Worm (Caenorhabditis elegans) whole organism, L3 larva: ENCODE measurements around the gene mps-1.

ENCODE experiments used
- R02D3.7 ChIP-seq: fragments of 150-350 bp; optimal IDR thresholded peaks from 2 replicates; lab custom pipeline; 2014; ENCODE audit warnings: missing biosample characterization, missing genetic modification characterization
- ZK546.5 ChIP-seq: sonication (generic microtip); optimal IDR thresholded peaks from 2 replicates; lab custom pipeline; 2017; ENCODE audit warnings: missing biosample characterization, missing genetic modification characterization
- aly-2 ChIP-seq: fragments of 150-350 bp; optimal IDR thresholded peaks from 2 replicates; lab custom pipeline; 2014; ENCODE audit warnings: missing biosample characterization, missing genetic modification characterization
- ceh-16 ChIP-seq: sonication (generic microtip); optimal IDR thresholded peaks from 2 replicates; lab custom pipeline; 2017; ENCODE audit warnings: missing biosample characterization, missing genetic modification characterization
- ceh-28 ChIP-seq: fragments of 150-350 bp; optimal IDR thresholded peaks from 2 replicates; lab custom pipeline; 2014; ENCODE audit warnings: missing biosample characterization, missing genetic modification reagents, missing genetic modification characterization
- daf-12 ChIP-seq: fragments of 150-350 bp; optimal IDR thresholded peaks from 2 replicates; lab custom pipeline; 2014; ENCODE audit warnings: missing biosample characterization, missing genetic modification reagents, missing genetic modification characterization
- egl-27 ChIP-seq: sonication (generic microtip); optimal IDR thresholded peaks from 4 replicates; lab custom pipeline; 2017; ENCODE audit warnings: missing biosample characterization, missing genetic modification reagents, missing genetic modification characterization
- egl-5 ChIP-seq: fragments of 150-350 bp; optimal IDR thresholded peaks from 2 replicates; lab custom pipeline; 2017; ENCODE audit warnings: missing biosample characterization, missing genetic modification reagents, missing genetic modification characterization, inconsistent platforms
- elt-1 ChIP-seq: fragments of 150-350 bp; optimal IDR thresholded peaks from 2 replicates; lab custom pipeline; 2014; ENCODE audit warnings: missing biosample characterization, missing genetic modification characterization
- elt-2 ChIP-seq: sonication (generic microtip); optimal IDR thresholded peaks from 2 replicates; lab custom pipeline; 2016; ENCODE audit warnings: missing genetic modification reagents, mild to moderate bottlenecking, missing genetic modification characterization, missing compliant biosample characterization
- elt-3 ChIP-seq, 3 experiments: fragments of 150-350 bp in 1 of 3; sonication (generic microtip) in 2 of 3; optimal IDR thresholded peaks; 2 replicates in 2 of 3; 4 replicates in 1 of 3; lab custom pipeline; 2014 to 2017; ENCODE audit warnings: missing biosample characterization in 3 of 3, missing genetic modification characterization in 3 of 3
- eor-1 ChIP-seq, 2 experiments: fragments of 150-350 bp; optimal IDR thresholded peaks; 2 replicates each; lab custom pipeline; 2014 to 2018; ENCODE audit warnings: missing biosample characterization in 2 of 2, missing genetic modification characterization in 2 of 2
- fkh-10 ChIP-seq: sonication (generic microtip); optimal IDR thresholded peaks from 2 replicates; lab custom pipeline; 2017; ENCODE audit warnings: missing biosample characterization, missing genetic modification reagents, missing genetic modification characterization
- hmg-11 ChIP-seq: sonication (generic microtip); optimal IDR thresholded peaks from 2 replicates; lab custom pipeline; 2016; ENCODE audit warnings: missing genetic modification characterization, missing compliant biosample characterization
- jun-1 ChIP-seq: fragments of 150-350 bp; optimal IDR thresholded peaks from 2 replicates; lab custom pipeline; 2014; ENCODE audit warnings: missing biosample characterization, missing genetic modification reagents, missing genetic modification characterization
- lin-15B ChIP-seq: fragments of 150-350 bp; optimal IDR thresholded peaks from 2 replicates; lab custom pipeline; 2014; ENCODE audit warnings: missing biosample characterization, missing genetic modification characterization
- lin-39 ChIP-seq: fragments of 150-350 bp; optimal IDR thresholded peaks from 2 replicates; lab custom pipeline; 2018; ENCODE audit warnings: missing biosample characterization, missing genetic modification reagents, missing genetic modification characterization
- mml-1 ChIP-seq: fragments of 150-350 bp; sonication (generic microtip); optimal IDR thresholded peaks from 3 replicates; lab custom pipeline; 2014; ENCODE audit warnings: missing biosample characterization, missing genetic modification characterization
- nfya-1 ChIP-seq: sonication (generic microtip); optimal IDR thresholded peaks from 2 replicates; lab custom pipeline; 2017; ENCODE audit warnings: missing genetic modification characterization, mild to moderate bottlenecking, missing compliant biosample characterization, antibody characterized with exemption, moderate library complexity; ENCODE audit not compliant: insufficient read depth
- nhr-11 ChIP-seq: fragments of 150-350 bp; optimal IDR thresholded peaks from 2 replicates; lab custom pipeline; 2014; ENCODE audit warnings: missing biosample characterization, missing genetic modification characterization
- nhr-23 ChIP-seq: fragments of 150-350 bp; optimal IDR thresholded peaks from 2 replicates; lab custom pipeline; 2014; ENCODE audit warnings: missing biosample characterization, missing genetic modification reagents, missing genetic modification characterization
- nhr-43 ChIP-seq: sonication (generic microtip); optimal IDR thresholded peaks from 2 replicates; lab custom pipeline; 2016; ENCODE audit warnings: mild to moderate bottlenecking, missing genetic modification characterization, missing compliant biosample characterization; ENCODE audit not compliant: poor library complexity, severe bottlenecking
- nhr-67 ChIP-seq: fragments of 150-350 bp; optimal IDR thresholded peaks from 2 replicates; lab custom pipeline; 2014; ENCODE audit warnings: missing biosample characterization, missing genetic modification characterization
- nhr-76 ChIP-seq: fragments of 150-350 bp; sonication (generic microtip); optimal IDR thresholded peaks from 5 replicates; lab custom pipeline; 2014; ENCODE audit warnings: missing biosample characterization, missing genetic modification characterization
- nhr-77 ChIP-seq: fragments of 150-350 bp; optimal IDR thresholded peaks from 2 replicates; lab custom pipeline; 2014; ENCODE audit warnings: missing biosample characterization, missing genetic modification characterization
- pha-4 ChIP-seq: fragments of 150-350 bp; optimal IDR thresholded peaks from 2 replicates; lab custom pipeline; 2014; ENCODE audit warnings: missing biosample characterization, missing genetic modification reagents, missing genetic modification characterization
- pqm-1 ChIP-seq: fragments of 150-350 bp; optimal IDR thresholded peaks from 2 replicates; lab custom pipeline; 2017; ENCODE audit warnings: missing biosample characterization, missing genetic modification characterization, inconsistent platforms
- sea-2 ChIP-seq: fragments of 150-350 bp; sonication (generic microtip); optimal IDR thresholded peaks from 4 replicates; lab custom pipeline; 2014; ENCODE audit warnings: missing biosample characterization, missing genetic modification reagents, missing genetic modification characterization
- tbx-2 ChIP-seq: sonication (generic microtip); optimal IDR thresholded peaks from 2 replicates; lab custom pipeline; 2016; ENCODE audit warnings: mild to moderate bottlenecking, missing genetic modification characterization, missing compliant biosample characterization
- unc-39 ChIP-seq: sonication (generic microtip); optimal IDR thresholded peaks from 4 replicates; lab custom pipeline; 2017; ENCODE audit warnings: missing biosample characterization, missing genetic modification characterization
- zag-1 ChIP-seq: fragments of 150-350 bp; optimal IDR thresholded peaks from 2 replicates; lab custom pipeline; 2014; ENCODE audit warnings: missing biosample characterization, missing genetic modification characterization
- ztf-11 ChIP-seq: fragments of 150-350 bp; optimal IDR thresholded peaks from 2 replicates; lab custom pipeline; 2014; ENCODE audit warnings: missing biosample characterization, missing genetic modification characterization
- ztf-4 ChIP-seq: fragments of 150-350 bp; optimal IDR thresholded peaks from 2 replicates; lab custom pipeline; 2014; ENCODE audit warnings: missing biosample characterization, missing genetic modification characterization

mps-1 gene

DNA sequence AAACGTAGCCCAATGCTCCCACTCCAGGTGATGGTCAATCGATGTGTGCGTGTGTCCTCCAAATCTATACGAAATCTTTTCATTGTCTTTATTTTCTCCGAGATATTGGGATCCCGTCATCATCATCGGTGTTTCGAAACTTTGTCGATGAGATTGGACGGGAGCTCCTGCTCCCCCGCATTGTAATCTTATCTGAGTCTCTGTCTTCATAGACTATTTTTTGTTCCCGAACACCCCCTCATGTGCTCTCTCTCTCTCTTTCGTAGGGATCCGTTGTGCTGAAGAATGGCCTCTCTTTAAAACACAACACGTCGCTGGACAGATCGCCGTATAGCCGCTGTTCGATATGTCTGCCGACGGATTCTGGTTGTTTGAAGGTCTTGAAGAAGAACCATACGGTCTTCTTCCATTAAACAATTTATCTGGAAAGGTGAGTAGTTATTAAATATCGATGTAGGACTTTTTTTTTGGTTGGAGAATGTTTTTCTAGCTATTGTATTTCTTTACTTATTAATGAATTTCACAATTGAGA lies 9.1 kb upstream of the mps-1 start, which contains the start of gene C29F5.1:
TSS of gene C29F5.1 (plus strand) at position 317 of the 532 bp plus-strand sequence.
- TF ChIP-seq ceh-28 (tag; lab: Kevin White, UChicago) (no peak), nhr-11 (no peak), nhr-77 (no peak), nfya-1 (tag; lab: Kevin White, UChicago) (peak; percentile 1), egl-5 (peak; percentile 40)

DNA sequence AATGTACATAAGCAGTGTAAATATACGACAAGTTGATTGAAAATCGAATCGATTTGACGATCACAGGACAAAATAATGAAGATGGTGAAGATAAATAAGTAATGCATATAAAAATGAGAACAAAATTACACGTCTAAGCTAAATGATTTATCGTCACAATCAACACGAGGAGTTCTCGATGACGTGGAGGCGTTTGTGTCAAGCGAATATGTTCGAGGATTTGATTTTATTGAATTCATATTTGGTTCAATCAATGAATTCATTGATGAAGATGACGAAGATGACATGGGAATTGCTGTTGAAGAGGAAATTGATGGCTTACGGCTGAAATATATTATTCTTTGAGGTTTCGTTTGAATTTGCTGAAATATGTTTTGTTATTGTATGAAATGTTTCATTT lies 1.6 kb downstream of the mps-1 start, which contains the start of gene nyn-3:
TSS of gene nyn-3 (minus strand) at position 101 of the 400 bp plus-strand sequence.
- TF ChIP-seq sea-2 (GFP tag; lab: Kevin White, UChicago) = no peak
- TF ChIP-seq jun-1 (tag; lab: Kevin White, UChicago) = no peak
- TF ChIP-seq ztf-4 (tag; lab: Kevin White, UChicago) = no peak
- TF ChIP-seq nhr-23 (tag; lab: Kevin White, UChicago) = no peak

DNA sequence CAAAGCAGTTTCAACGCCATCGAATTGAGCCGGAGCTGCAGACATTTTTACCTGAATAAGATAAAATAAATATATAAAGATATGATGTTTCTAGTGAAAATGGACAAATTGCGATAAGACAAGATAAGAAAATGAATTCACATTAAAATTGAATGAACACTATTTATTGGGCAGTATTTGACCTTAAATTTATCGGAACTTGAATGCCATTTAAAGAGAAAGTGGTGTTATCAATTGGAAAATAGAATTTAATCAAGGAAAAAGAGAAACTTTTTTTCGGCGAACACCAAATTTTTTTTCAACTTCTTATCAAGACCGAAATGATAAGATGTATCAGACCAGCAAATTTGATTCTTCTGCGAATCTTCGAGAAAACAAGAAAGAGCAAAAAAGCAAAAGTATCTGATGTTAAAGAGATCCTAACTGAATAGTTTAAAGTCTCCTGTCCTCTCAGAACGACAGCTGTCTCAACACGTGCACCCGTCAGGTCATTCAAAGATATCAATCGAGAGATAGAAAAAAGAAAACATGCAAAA lies 4.0 kb downstream of the mps-1 start, which contains the start of gene upb-1:
TSS of gene upb-1 (minus strand) at position 51 of the 536 bp plus-strand sequence.
- TF ChIP-seq eor-1 (tag; optimal IDR thresholded peaks at IDR 0.05; lab: Kevin White, UChicago) = no peak
- TF ChIP-seq elt-2 (tag; lab: Kevin White, UChicago) = peak; percentile 78

DNA sequence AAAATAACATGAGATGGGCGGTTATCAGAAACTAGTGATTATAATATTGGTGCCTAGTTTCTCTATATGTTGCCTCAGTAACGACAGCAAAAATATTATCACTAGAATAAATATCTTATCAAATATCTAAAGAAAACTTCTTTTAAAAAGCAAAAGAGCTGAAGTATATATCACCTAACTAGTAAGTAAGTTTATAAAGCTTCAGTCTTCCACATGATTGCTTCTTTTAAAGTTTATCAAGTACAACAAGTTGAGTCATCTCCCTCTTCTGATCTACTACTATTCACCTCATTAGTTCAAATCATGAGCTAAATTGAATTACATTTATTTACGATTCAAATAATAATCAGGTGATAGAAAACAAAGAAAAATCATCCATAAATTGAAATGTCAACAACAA lies 6.1 kb downstream of the mps-1 start:
- TF ChIP-seq daf-12 (tag; lab: Kevin White, UChicago) (no peak), eor-1 (tag; optimal IDR thresholded peaks at IDR 0.05; lab: Kevin White, UChicago) (no peak), lin-15B (tag; lab: Kevin White, UChicago) (no peak), nhr-77 (no peak), pha-4 (tag; lab: Kevin White, UChicago) (no peak), fkh-10 (GFP tag; lab: Kevin White, UChicago) (no peak), hmg-11 (tag; lab: Kevin White, UChicago) (no peak), zag-1 (tag; lab: Kevin White, UChicago) (no peak), ZK546.5 (no peak), unc-39 (no peak), nfya-1 (tag; lab: Kevin White, UChicago) (no peak), jun-1 (tag; lab: Kevin White, UChicago) (no peak), ztf-11 (tag; lab: Kevin White, UChicago) (no peak), lin-39 (tag; lab: Kevin White, UChicago) (no peak), elt-1 (tag; lab: Kevin White, UChicago) (no peak), egl-5 (no peak), nhr-76 (tag; lab: Kevin White, UChicago) (no peak)

DNA sequence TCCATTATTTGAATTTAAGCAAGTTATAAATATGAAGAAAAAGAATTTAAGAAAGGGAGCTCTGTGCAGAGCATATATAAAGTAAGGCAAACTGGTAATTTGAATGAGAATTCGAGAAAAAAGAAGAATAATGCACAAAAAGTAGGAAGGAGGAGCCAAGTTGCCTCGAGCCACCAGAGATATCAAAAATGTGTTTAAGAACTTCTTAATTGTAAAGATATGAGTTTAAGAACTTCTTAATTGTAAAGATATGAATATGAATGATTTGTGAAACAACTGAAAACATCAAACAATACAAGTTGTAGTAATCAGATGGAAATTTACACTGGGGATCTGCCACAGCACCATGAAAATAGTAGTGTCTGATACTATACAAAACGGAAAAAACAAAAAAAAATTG lies 7.3 kb downstream of the mps-1 start, which contains the start of gene F13H8.6:
TSS of gene F13H8.6 (minus strand) at position 101 of the 400 bp plus-strand sequence.
- TF ChIP-seq tbx-2 (tag; lab: Kevin White, UChicago) (no peak), ztf-4 (tag; lab: Kevin White, UChicago) (no peak)

DNA sequence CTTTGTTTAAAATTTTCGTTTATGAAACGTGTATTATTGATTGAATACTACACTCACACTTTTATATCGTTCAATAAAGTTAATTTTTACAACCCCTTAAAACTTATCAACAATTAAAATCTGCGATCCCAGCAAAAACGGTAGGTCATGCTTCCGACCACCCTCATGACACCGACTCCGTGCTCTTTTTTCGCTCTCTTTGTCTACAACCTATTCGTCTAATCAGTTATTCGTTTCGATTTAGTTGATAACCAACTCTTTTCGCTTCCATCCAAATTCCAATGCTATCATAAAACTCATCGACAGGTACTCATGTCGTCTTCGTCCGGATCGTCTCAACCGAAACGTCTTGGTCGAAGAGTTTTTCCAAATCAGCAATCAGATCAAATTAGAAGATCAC lies 11.1 kb downstream of the mps-1 start, which contains the start of gene F13H8.1:
TSS of gene F13H8.1 (plus strand) at position 311 of the 400 bp plus-strand sequence.
- TF ChIP-seq elt-2 (tag; lab: Kevin White, UChicago) (peak; percentile 88), R02D3.7 (tag; lab: Kevin White, UChicago) (no peak), ZK546.5 (no peak), ztf-4 (tag; lab: Kevin White, UChicago) (no peak), jun-1 (tag; lab: Kevin White, UChicago) (peak; percentile 21), nhr-67 (tag; lab: Kevin White, UChicago) (no peak), nhr-76 (tag; lab: Kevin White, UChicago) (no peak), unc-39 (no peak), pqm-1 (peak; percentile 61), nhr-43 (tag; lab: Kevin White, UChicago) (no peak), nhr-23 (tag; lab: Kevin White, UChicago) (no peak), pha-4 (tag; lab: Kevin White, UChicago) (peak; percentile 14), lin-15B (tag; lab: Kevin White, UChicago) (no peak), ceh-16 (tag; lab: Kevin White, UChicago) (no peak), aly-2 (tag; lab: Kevin White, UChicago) (no peak), lin-39 (tag; lab: Kevin White, UChicago) (no peak), egl-27 (no peak), mml-1 (tag; lab: Kevin White, UChicago) (no peak), elt-3 (tag; optimal IDR thresholded peaks at IDR 0.05; lab: Kevin White, UChicago) (no peak)
